Worm (Caenorhabditis elegans): Measurements from ENCODE around the gene str-188.

The str-188 gene

DNA sequence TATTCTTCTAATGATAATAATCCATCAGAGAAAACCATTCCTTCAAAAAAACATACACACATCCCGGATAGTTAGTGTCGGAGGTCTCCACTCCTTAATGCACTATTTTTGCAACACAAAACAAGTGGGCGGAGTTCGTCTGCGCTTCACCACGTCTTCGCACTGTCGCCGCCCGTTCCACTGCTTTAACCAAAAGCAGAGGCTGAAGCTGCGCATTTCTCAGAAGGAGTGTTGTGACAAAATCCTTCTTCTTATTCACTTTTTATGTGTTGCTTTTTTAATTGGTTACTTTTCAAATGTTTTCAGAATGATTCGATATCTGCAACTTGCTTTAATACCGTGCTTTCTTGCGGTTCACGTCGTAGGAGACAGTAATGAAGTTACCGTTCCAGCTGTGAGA lies 28.4 kb downstream of the str-188 start, which contains the start of gene F58E6.13:
TSS of gene F58E6.13 (plus strand) at position 301 of the 400 bp plus-strand sequence.
- TF ChIP-seq hlh-30 (tag; optimal IDR thresholded peaks at IDR 0.05; ENCODE audit: insufficient read depth) (no peak), sdc-2 (tag; optimal IDR thresholded peaks at IDR 0.05) (no peak), ceh-22 (tag; optimal IDR thresholded peaks at IDR 0.05) (no peak), sox-4 (tag; optimal IDR thresholded peaks at IDR 0.05) (no peak)

- TF ChIP-seq ceh-22 (tag; optimal IDR thresholded peaks at IDR 0.05) (no peak), unc-55 (GFP tag; optimal IDR thresholded peaks at IDR 0.05) (no peak), pha-2 (tag; optimal IDR thresholded peaks at IDR 0.05) (no peak), mec-3 (tag; optimal IDR thresholded peaks at IDR 0.05; ENCODE audit: borderline replicate concordance) (no peak), pax-1 (tag; optimal IDR thresholded peaks at IDR 0.05) (no peak), ahr-1 (tag; optimal IDR thresholded peaks at IDR 0.05) (no peak), hlh-13 (GFP tag; optimal IDR thresholded peaks at IDR 0.05) (no peak), pros-1 (tag; optimal IDR thresholded peaks at IDR 0.05) (no peak), ceh-2 (tag; optimal IDR thresholded peaks at IDR 0.05) (no peak), hlh-6 (tag; optimal IDR thresholded peaks at IDR 0.05) (no peak), fkh-10 (GFP tag; optimal IDR thresholded peaks at IDR 0.05) (no peak), C38D4.7 (GFP tag; optimal IDR thresholded peaks at IDR 0.05) (no peak), pqm-1 (tag; optimal IDR thresholded peaks at IDR 0.05) (no peak), ceh-9 (tag; optimal IDR thresholded peaks at IDR 0.05) (no peak)
Observed at ce11 chrV:9750308-9750707, 33.8 kb downstream of the str-188 start, which contains the start of gene F58E6.4. Gene F58E6.4, minus strand, starts transcription at chrV:9750408.

DNA sequence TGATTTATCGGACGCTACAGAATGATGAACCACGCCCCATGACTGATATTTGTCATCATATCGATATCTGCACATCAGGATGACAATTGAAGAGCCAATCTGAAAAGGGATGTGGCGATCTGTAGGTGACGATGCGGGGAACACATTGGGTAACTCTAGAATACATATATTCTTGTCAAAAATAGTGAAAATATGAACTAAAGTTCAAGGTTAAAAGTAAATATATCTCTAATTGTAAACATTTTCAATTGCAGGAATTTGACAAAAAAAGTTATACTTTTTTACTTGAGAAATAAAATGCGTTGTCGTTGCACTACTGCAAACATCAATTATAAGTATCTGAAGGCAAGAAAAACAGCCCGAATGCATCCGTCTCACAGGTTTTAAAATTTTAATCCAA lies 36.4 kb downstream of the str-188 start, which contains the start of gene F58E6.6:
TSS of gene F58E6.6 (minus strand) at position 101 of the 400 bp plus-strand sequence.
- TF ChIP-seq pha-2 (tag; optimal IDR thresholded peaks at IDR 0.05) (no peak), sdc-2 (tag; optimal IDR thresholded peaks at IDR 0.05) (no peak), pat-9 (tag; optimal IDR thresholded peaks at IDR 0.05) (no peak)

- no peak for TF ChIP-seq ceh-18 (tag; optimal IDR thresholded peaks at IDR 0.05)
- no peak for TF ChIP-seq pha-4 (tag; optimal IDR thresholded peaks at IDR 0.05)
- TF ChIP-seq pag-3 (tag; optimal IDR thresholded peaks at IDR 0.05; ENCODE audit: borderline replicate concordance) = no peak
- no peak for TF ChIP-seq C08G9.2 (tag; optimal IDR thresholded peaks at IDR 0.05)
- no peak for TF ChIP-seq ztf-16 (tag; optimal IDR thresholded peaks at IDR 0.05)
- no peak for TF ChIP-seq fkh-6 (tag; optimal IDR thresholded peaks at IDR 0.05)
- TF ChIP-seq ceh-45 (GFP tag; IDR thresholded peaks at IDR 0.05) = no peak
Observed at ce11 chrV:9753554-9753953, 37.1 kb downstream of the str-188 start.

DNA sequence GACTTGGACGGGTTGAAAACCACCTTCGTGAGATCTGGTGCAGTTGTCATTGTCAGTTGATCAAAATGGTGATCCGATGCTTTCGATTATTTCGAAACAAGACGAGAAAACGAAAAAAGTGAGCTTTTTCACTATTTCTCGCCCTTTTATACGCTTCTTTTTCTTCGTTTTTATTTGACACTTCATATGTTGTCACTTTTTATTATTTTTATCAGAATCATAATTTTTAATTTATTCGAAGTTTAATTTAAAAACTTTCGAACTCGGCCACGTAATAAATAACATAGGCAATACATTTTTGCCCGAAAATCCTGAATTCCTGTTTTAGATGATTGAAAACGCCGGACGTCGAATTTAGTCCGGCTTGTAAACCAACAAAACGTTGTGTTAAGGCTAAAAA lies 38.0 kb downstream of the str-188 start, which contains the start of gene F58E6.5:
TSS of gene F58E6.5 (minus strand) at position 101 of the 400 bp plus-strand sequence.
- TF ChIP-seq unc-3 (GFP tag; conservative IDR thresholded peaks at IDR 0.05) = no peak
- no peak for TF ChIP-seq unc-3 (tag; optimal IDR thresholded peaks at IDR 0.05)
- no peak for TF ChIP-seq ceh-30 (tag; optimal IDR thresholded peaks at IDR 0.05)
- no peak for TF ChIP-seq lin-11 (tag; optimal IDR thresholded peaks at IDR 0.05)

- TF ChIP-seq tbx-2 (tag; optimal IDR thresholded peaks at IDR 0.05) = no peak
- TF ChIP-seq lim-6 (tag; optimal IDR thresholded peaks at IDR 0.05) = no peak
- no peak for TF ChIP-seq ceh-31 (tag; optimal IDR thresholded peaks at IDR 0.05)
- no peak for TF ChIP-seq K02D7.2 (tag; optimal IDR thresholded peaks at IDR 0.05)
- TF ChIP-seq Y22D7AL.16 (tag; optimal IDR thresholded peaks at IDR 0.05) = no peak
- TF ChIP-seq dmd-4 (tag; optimal IDR thresholded peaks at IDR 0.05; ENCODE audit: borderline replicate concordance) = no peak
- TF ChIP-seq ceh-9 (tag; optimal IDR thresholded peaks at IDR 0.05) = no peak
- TF ChIP-seq unc-55 (GFP tag; optimal IDR thresholded peaks at IDR 0.05) = no peak
- TF ChIP-seq ceh-45 (GFP tag; IDR thresholded peaks at IDR 0.05) = no peak
- no peak for TF ChIP-seq hlh-6 (tag; optimal IDR thresholded peaks at IDR 0.05)
- no peak for TF ChIP-seq sdc-2 (tag; optimal IDR thresholded peaks at IDR 0.05)
- TF ChIP-seq fkh-10 (GFP tag; optimal IDR thresholded peaks at IDR 0.05) = no peak
- no peak for TF ChIP-seq sox-4 (tag; optimal IDR thresholded peaks at IDR 0.05)
- no peak for TF ChIP-seq fax-1 (tag; optimal IDR thresholded peaks at IDR 0.05)
- TF ChIP-seq ceh-18 (tag; optimal IDR thresholded peaks at IDR 0.05) = no peak
- TF ChIP-seq nhr-11 (tag; optimal IDR thresholded peaks at IDR 0.05) = no peak
- TF ChIP-seq syd-9 (tag; optimal IDR thresholded peaks at IDR 0.05) = no peak
- no peak for TF ChIP-seq ets-4 (tag; optimal IDR thresholded peaks at IDR 0.05)
Observed at ce11 chrV:9755725-9756124, 39.2 kb downstream of the str-188 start, which contains the start of gene F58E6.8. Gene F58E6.8, minus strand, starts transcription at chrV:9755825.

Data from whole organism, late embryonic.